Worm (Caenorhabditis elegans) whole organism, late embryonic: ENCODE data around the gene Y45F3A.5.

Source experiments
- ahr-1 ChIP-seq: sonication (generic microtip); optimal IDR thresholded peaks from 2 replicates; lab custom pipeline; 2016; ENCODE audit warnings: missing genetic modification characterization, missing compliant biosample characterization
- ama-1 ChIP-seq: fragments of 150-350 bp; optimal IDR thresholded peaks from 2 replicates; lab custom pipeline; 2014
- ceh-19 ChIP-seq: fragments of 200-800 bp; sonication (Bioruptor generic); optimal IDR thresholded peaks from 2 replicates; lab custom pipeline; 2018; ENCODE audit warnings: mild to moderate bottlenecking, missing genetic modification characterization, missing compliant biosample characterization
- dve-1 ChIP-seq: sonication (generic microtip); optimal IDR thresholded peaks from 2 replicates; lab custom pipeline; 2017; ENCODE audit warnings: antibody characterized with exemption, mild to moderate bottlenecking, missing genetic modification characterization, missing compliant biosample characterization
- elt-2 ChIP-seq: sonication (generic microtip); optimal IDR thresholded peaks from 2 replicates; lab custom pipeline; 2016; ENCODE audit warnings: missing genetic modification reagents, missing genetic modification characterization, missing compliant biosample characterization
- nfya-1 ChIP-seq: sonication (generic microtip); optimal IDR thresholded peaks from 2 replicates; lab custom pipeline; 2017; ENCODE audit warnings: missing genetic modification characterization, mild to moderate bottlenecking, missing compliant biosample characterization, antibody characterized with exemption, moderate library complexity
- pax-1 ChIP-seq: fragments of 150-350 bp; optimal IDR thresholded peaks from 2 replicates; lab custom pipeline; 2014; ENCODE audit warnings: missing biosample characterization, missing genetic modification characterization
- pqm-1 ChIP-seq: sonication (generic microtip); optimal IDR thresholded peaks from 2 replicates; lab custom pipeline; 2016; ENCODE audit warnings: missing genetic modification characterization, missing compliant biosample characterization
- tbx-2 ChIP-seq: sonication (generic microtip); optimal IDR thresholded peaks from 2 replicates; lab custom pipeline; 2016; ENCODE audit warnings: missing genetic modification characterization, missing compliant biosample characterization
- ztf-16 ChIP-seq: sonication (generic microtip); optimal IDR thresholded peaks from 2 replicates; lab custom pipeline; 2017; ENCODE audit warnings: missing genetic modification characterization, missing compliant biosample characterization

- TF ChIP-seq nfya-1 (tag; lab: Kevin White, UChicago) (no peak), dve-1 (tag; lab: Kevin White, UChicago) (no peak), pqm-1 (no peak), ahr-1 (tag; lab: Kevin White, UChicago) (no peak), elt-2 (tag; lab: Kevin White, UChicago) (no peak), ama-1 (lab: Kevin White, UChicago) (no peak), ztf-16 (tag; lab: Kevin White, UChicago) (no peak), tbx-2 (tag; lab: Kevin White, UChicago) (no peak), pax-1 (tag; lab: Kevin White, UChicago) (no peak), ceh-19 (no peak)
These were observed 26.2 kb upstream of the Y45F3A.5 start, which contains the start of gene Y39A1A.24 for ce11 chrIII:10612333-10612732.
